Fruit fly (Drosophila melanogaster): ENCODE results near the gene Jon25Biii.

The Jon25Biii gene

DNA sequence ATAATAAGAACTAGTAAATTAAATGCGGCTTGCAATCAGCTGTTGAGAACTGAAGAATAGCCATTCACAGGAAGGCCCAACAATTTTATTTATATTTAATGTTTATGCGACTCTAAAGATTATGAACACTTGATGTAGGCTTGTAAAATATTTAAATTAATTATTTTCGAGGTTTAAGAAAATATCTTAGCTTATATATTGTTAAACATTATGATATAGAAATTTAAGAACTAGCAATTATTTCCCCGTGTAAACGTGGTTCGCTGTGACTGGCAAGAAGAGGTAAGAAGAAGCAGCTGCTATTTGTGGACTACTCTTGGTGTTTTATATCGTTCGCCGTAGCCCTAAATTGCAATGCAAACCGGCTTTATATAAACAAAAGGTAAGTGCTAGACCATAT, 5.3 kb downstream of the Jon25Biii start, which contains the start of the genes mRpL24 and betaggt-I (continued):
- peak; percentile 98 for TF ChIP-seq CG10631 (GFP tag; optimal IDR thresholded peaks at IDR 0.05)
- TF ChIP-seq fd59A (GFP tag; optimal IDR thresholded peaks at IDR 0.05): peak; percentile 91
- peak; percentile 89 for TF ChIP-seq CG11762 (GFP tag; optimal IDR thresholded peaks at IDR 0.05; ENCODE audit: insufficient read depth)
- TF ChIP-seq CG8319 (GFP tag; optimal IDR thresholded peaks at IDR 0.05): peak; percentile 89
- TF ChIP-seq CG6808 (GFP tag; optimal IDR thresholded peaks at IDR 0.05): peak; percentile 90
- peak; percentile 94 for TF ChIP-seq CG4318 (GFP tag; optimal IDR thresholded peaks at IDR 0.05)
- TF ChIP-seq fkh (GFP tag; optimal IDR thresholded peaks at IDR 0.05): peak; percentile 87
- TF ChIP-seq OdsH (GFP tag; optimal IDR thresholded peaks at IDR 0.05): peak; percentile 98
- peak; percentile 95 for TF ChIP-seq CG31627 (GFP tag; optimal IDR thresholded peaks at IDR 0.05)
- TF ChIP-seq Ets96B (tag; optimal IDR thresholded peaks at IDR 0.05): peak; percentile 98
- peak; percentile 81 for TF ChIP-seq Eip93F (GFP tag; optimal IDR thresholded peaks at IDR 0.05)
- TF ChIP-seq CG16779 (tag; optimal IDR thresholded peaks at IDR 0.05): peak; percentile 90
- TF ChIP-seq svp (GFP tag): peak; percentile 96
- TF ChIP-seq achi (GFP tag; optimal IDR thresholded peaks at IDR 0.05): peak; percentile 95
- peak; percentile 91 for TF ChIP-seq CG1621 (tag; optimal IDR thresholded peaks at IDR 0.05)
- peak; percentile 96 for TF ChIP-seq CG8632 (GFP tag; optimal IDR thresholded peaks at IDR 0.05)
- peak; percentile 28 for TF ChIP-seq fd85E (GFP tag; optimal IDR thresholded peaks at IDR 0.05)
- peak; percentile 97 for TF ChIP-seq CG32006 (GFP tag; optimal IDR thresholded peaks at IDR 0.05)
- TF ChIP-seq Sox102F (GFP tag; optimal IDR thresholded peaks at IDR 0.05): peak; percentile 92
- peak; percentile 99 for TF ChIP-seq Eip78C (GFP tag)
- TF ChIP-seq CG7368 (GFP tag; optimal IDR thresholded peaks at IDR 0.05): peak; percentile 90
- TF ChIP-seq Smox (GFP tag; optimal IDR thresholded peaks at IDR 0.05): peak; percentile 95
- TF ChIP-seq Lpt (GFP tag; optimal IDR thresholded peaks at IDR 0.05): peak; percentile 94
- TF ChIP-seq CG8119 (GFP tag; IDR thresholded peaks at IDR 0.05): peak; percentile 95
- peak; percentile 96 for TF ChIP-seq CG11294 (GFP tag; IDR thresholded peaks at IDR 0.05)
- peak; percentile 90 for TF ChIP-seq Hr39 (GFP tag; optimal IDR thresholded peaks at IDR 0.05)
- TF ChIP-seq Hr38 (GFP tag; optimal IDR thresholded peaks at IDR 0.05): no peak
- peak; percentile 95 for TF ChIP-seq cyc (GFP tag; optimal IDR thresholded peaks at IDR 0.05)
- peak; percentile 85 for TF ChIP-seq CG6854 (GFP tag; optimal IDR thresholded peaks at IDR 0.05)
- peak; percentile 97 for TF ChIP-seq acj6 (GFP tag; optimal IDR thresholded peaks at IDR 0.05)
- peak; percentile 99 for TF ChIP-seq CG3032 (tag; optimal IDR thresholded peaks at IDR 0.05)
- TF ChIP-seq spab (GFP tag; optimal IDR thresholded peaks at IDR 0.05): peak; percentile 92
- TF ChIP-seq pdm3 (GFP tag; optimal IDR thresholded peaks at IDR 0.05): peak; percentile 97
- peak; percentile 93 for TF ChIP-seq CG9139 (GFP tag; optimal IDR thresholded peaks at IDR 0.05)

DNA sequence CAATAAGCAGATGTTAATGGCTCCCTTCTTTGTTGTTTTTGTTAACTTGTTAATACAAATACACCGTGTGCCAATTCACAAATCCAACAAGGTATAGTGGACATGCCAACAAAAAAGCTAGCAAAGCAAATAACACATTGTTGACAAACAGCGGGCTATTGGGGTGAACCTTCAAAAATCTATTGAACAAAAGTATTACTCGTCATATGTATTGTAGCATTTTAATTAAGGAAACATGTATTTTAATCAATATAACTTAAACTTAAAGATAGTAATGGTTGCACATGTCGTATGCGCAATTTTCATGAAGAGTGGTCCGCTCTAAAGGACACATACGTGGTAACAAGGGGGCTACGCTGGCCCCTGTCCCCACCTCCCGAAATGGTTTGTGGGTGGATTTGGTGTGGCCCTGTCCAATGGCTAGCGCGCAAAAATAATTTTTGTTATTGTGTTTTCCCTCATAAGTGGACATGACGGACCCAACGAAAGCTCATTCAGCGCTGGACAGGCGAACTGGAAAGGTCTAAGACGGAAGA, 8.2 kb downstream of the Jon25Biii start, which contains the start of gene synr:
TSS of gene synr (plus strand) at position 486 of the 536 bp plus-strand sequence.
- TF ChIP-seq CG3032 (tag; optimal IDR thresholded peaks at IDR 0.05) (no peak), Hr4 (GFP tag; optimal IDR thresholded peaks at IDR 0.05) (no peak), CG10669 (GFP tag; optimal IDR thresholded peaks at IDR 0.05) (no peak), fd85E (GFP tag; optimal IDR thresholded peaks at IDR 0.05) (no peak), Lpt (GFP tag; optimal IDR thresholded peaks at IDR 0.05) (no peak), CG1621 (tag; optimal IDR thresholded peaks at IDR 0.05) (no peak), CG7368 (GFP tag; optimal IDR thresholded peaks at IDR 0.05) (no peak)

DNA sequence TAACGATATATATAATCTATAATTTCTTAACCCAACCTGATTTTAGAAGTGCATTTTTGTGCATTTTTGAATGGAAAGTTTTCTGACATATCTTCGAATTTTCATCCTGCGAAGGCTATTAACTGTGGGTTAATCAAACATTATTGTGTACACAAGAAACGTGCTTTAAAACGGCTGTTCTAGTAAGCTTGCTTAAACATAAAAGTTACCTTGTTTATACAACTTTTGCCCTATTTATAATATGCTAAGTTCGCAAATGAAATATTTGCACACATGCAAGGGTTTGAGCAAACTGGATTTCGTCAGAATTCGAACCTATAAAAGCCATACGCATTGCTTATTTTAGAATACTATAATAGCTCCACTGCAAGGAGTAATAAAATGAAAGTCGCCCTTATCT, 13.5 kb downstream of the Jon25Biii start, which contains the start of gene Sgs1:
TSS of gene Sgs1 (plus strand) at position 350 of the 400 bp plus-strand sequence.
- TF ChIP-seq CG7368 (GFP tag; optimal IDR thresholded peaks at IDR 0.05) (no peak), vri (GFP tag; optimal IDR thresholded peaks at IDR 0.05) (peak; percentile 8)

Measured in whole organism, prepupa.